Fruit fly (Drosophila melanogaster): ENCODE data around the gene bon.

Gene bon

dm6 chr3R:20560019-20560667 lies 32.8 kb upstream of the bon start, which contains the start of gene CG15922:
TSS of gene CG15922 (minus strand) at chr3R:20560280.
- TF ChIP-seq fd85E (GFP tag; optimal IDR thresholded peaks at IDR 0.05) (no peak), salr (GFP tag; optimal IDR thresholded peaks at IDR 0.05) (peak in 1 of 2 experiments; percentile 49), Eip75B (GFP tag; optimal IDR thresholded peaks at IDR 0.05) (no peak), CG9139 (GFP tag; optimal IDR thresholded peaks at IDR 0.05) (peak; percentile 57), vri (GFP tag; optimal IDR thresholded peaks at IDR 0.05) (peak; percentile 4), CG6808 (GFP tag; optimal IDR thresholded peaks at IDR 0.05) (peak; percentile 49), net (GFP tag; optimal IDR thresholded peaks at IDR 0.05) (peak; percentile 44), svp (GFP tag) (peak; percentile 21), CG11294 (GFP tag; IDR thresholded peaks at IDR 0.05) (no peak), CG10631 (GFP tag; optimal IDR thresholded peaks at IDR 0.05) (peak; percentile 18), ss (GFP tag; optimal IDR thresholded peaks at IDR 0.05) (peak in 1 of 2 experiments; percentile 41), CG6276 (GFP tag; optimal IDR thresholded peaks at IDR 0.05) (peak; percentile 64), CG8319 (GFP tag; optimal IDR thresholded peaks at IDR 0.05) (no peak), Hr39 (GFP tag; optimal IDR thresholded peaks at IDR 0.05) (peak; percentile 7), Smox (GFP tag; optimal IDR thresholded peaks at IDR 0.05) (no peak), dac (GFP tag; optimal IDR thresholded peaks at IDR 0.05) (no peak), achi (GFP tag; optimal IDR thresholded peaks at IDR 0.05) (no peak), Hr38 (GFP tag; optimal IDR thresholded peaks at IDR 0.05) (no peak), Sox102F (GFP tag; optimal IDR thresholded peaks at IDR 0.05) (no peak), CG32006 (GFP tag; optimal IDR thresholded peaks at IDR 0.05) (peak; percentile 35), CG10669 (GFP tag; optimal IDR thresholded peaks at IDR 0.05) (peak; percentile 11), Eip78C (GFP tag) (peak; percentile 28), CG8632 (GFP tag; optimal IDR thresholded peaks at IDR 0.05) (no peak), CG4318 (GFP tag; optimal IDR thresholded peaks at IDR 0.05) (no peak), CG34406 (GFP tag; optimal IDR thresholded peaks at IDR 0.05) (no peak), acj6 (GFP tag; optimal IDR thresholded peaks at IDR 0.05) (no peak), Sox15 (GFP tag; optimal IDR thresholded peaks at IDR 0.05) (no peak), CG3919 (GFP tag; optimal IDR thresholded peaks at IDR 0.05) (peak; percentile 17), fkh (GFP tag; optimal IDR thresholded peaks at IDR 0.05) (peak; percentile 55), OdsH (GFP tag; optimal IDR thresholded peaks at IDR 0.05) (peak; percentile 38), Hr4 (GFP tag; optimal IDR thresholded peaks at IDR 0.05) (peak; percentile 36), eg (GFP tag; IDR thresholded peaks at IDR 0.05) (peak; percentile 44; the same call in 2 of the 3 replicates), pdm3 (GFP tag; optimal IDR thresholded peaks at IDR 0.05) (peak; percentile 13), CG11762 (GFP tag; optimal IDR thresholded peaks at IDR 0.05; ENCODE audit: insufficient read depth) (no peak), CG15336 (GFP tag; IDR thresholded peaks at IDR 0.05) (0 out of 2 replicates have a peak, but pooled peaks have one; percentile 28), CG8119 (GFP tag; IDR thresholded peaks at IDR 0.05) (peak; percentile 37; the same call in 2 of the 3 replicates), Sox14 (GFP tag; optimal IDR thresholded peaks at IDR 0.05) (no peak)

dm6 chr3R:20560668-20561226 lies 32.2 kb upstream of the bon start, which contains the start of gene CG5191:
TSS of gene CG5191 (plus strand) at chr3R:20560865.
- peak; percentile 72 for TF ChIP-seq fkh (GFP tag; optimal IDR thresholded peaks at IDR 0.05)
- peak; percentile 23; the same call in 1 of the 3 replicates for TF ChIP-seq CG6163 (GFP tag; IDR thresholded peaks at IDR 0.05)
- no peak for TF ChIP-seq Eip75B (GFP tag; optimal IDR thresholded peaks at IDR 0.05)
- peak; percentile 16 for TF ChIP-seq cyc (GFP tag; optimal IDR thresholded peaks at IDR 0.05)

All from whole organism, prepupa.